Worm (Caenorhabditis elegans) whole organism, young adult: Measurements from ENCODE around the gene sra-28.

Experiments
- B0336.3 ChIP-seq: fragments of 200-800 bp; sonication (Bioruptor generic); IDR thresholded peaks from 2 replicates; pipeline ENCODE4 v1.3.6; 2022; ENCODE audit warnings: missing genetic modification characterization, missing compliant biosample characterization
- dpl-1 ChIP-seq: fragments of 150-350 bp; optimal IDR thresholded peaks from 2 replicates; lab custom pipeline; 2014; ENCODE audit warnings: missing biosample characterization, missing genetic modification reagents, missing genetic modification characterization
- efl-1 ChIP-seq: fragments of 150-350 bp; optimal IDR thresholded peaks from 2 replicates; lab custom pipeline; 2014; ENCODE audit warnings: missing biosample characterization, missing genetic modification reagents, missing genetic modification characterization
- gei-17 ChIP-seq: fragments of 200-800 bp; sonication (Bioruptor generic); optimal IDR thresholded peaks from 2 replicates; lab custom pipeline; 2018; ENCODE audit warnings: mild to moderate bottlenecking, missing genetic modification characterization, missing compliant biosample characterization
- hsf-1 ChIP-seq: fragments of 200-800 bp; sonication (Bioruptor generic); IDR thresholded peaks from 2 replicates; pipeline ENCODE4 v1.3.6; 2022; ENCODE audit warnings: missing genetic modification reagents, missing genetic modification characterization, missing compliant biosample characterization
- pha-4 ChIP-seq: fragments of 150-350 bp; sonication (generic microtip); optimal IDR thresholded peaks from 2 replicates; lab custom pipeline; 2014; ENCODE audit warnings: missing biosample characterization, missing genetic modification reagents, missing genetic modification characterization
- sdz-38 ChIP-seq: sonication (generic microtip); optimal IDR thresholded peaks from 2 replicates; lab custom pipeline; 2016; ENCODE audit warnings: missing genotype, missing genetic modification characterization, missing compliant biosample characterization
- tbp1 ChIP-seq: fragments of 200-800 bp; sonication (Bioruptor generic); optimal IDR thresholded peaks from 2 replicates; lab custom pipeline; 2018; ENCODE audit warnings: mild to moderate bottlenecking, missing genetic modification characterization, missing compliant biosample characterization
- ztf-26 ChIP-seq: sonication (generic microtip); optimal IDR thresholded peaks from 2 replicates; lab custom pipeline; 2017; ENCODE audit warnings: missing genetic modification characterization, missing compliant biosample characterization

DNA sequence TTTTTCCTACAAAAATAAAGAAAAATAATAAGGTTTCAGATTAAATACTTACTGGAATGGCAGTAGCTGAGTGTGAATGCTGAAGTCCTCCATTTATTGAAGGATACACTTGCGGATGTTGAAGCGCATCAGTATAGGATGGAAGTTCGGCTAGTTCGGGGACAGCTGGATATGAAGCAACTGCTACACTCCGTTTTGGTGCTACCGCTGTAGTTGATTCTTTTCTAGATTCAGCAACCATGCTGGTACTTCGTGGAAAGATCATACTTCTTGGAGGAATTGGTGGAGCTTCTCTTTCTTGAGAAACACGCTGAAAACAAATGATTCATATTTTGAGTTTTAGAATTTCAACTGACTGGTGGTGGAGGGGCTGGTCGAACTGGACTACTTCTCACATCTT lies 35.0 kb upstream of the sra-28 start:
- no peak for TF ChIP-seq ztf-26
- TF ChIP-seq dpl-1 = no peak
- TF ChIP-seq sdz-38 (tag; lab: Kevin White, UChicago) = no peak
- no peak for TF ChIP-seq pha-4 (tag; lab: Kevin White, UChicago)
- no peak for TF ChIP-seq efl-1
- TF ChIP-seq B0336.3 = no peak
- TF ChIP-seq tbp1 (GFP tag; lab: Kevin White, UChicago) = no peak
- TF ChIP-seq gei-17 (GFP tag; lab: Kevin White, UChicago) = no peak
- no peak for TF ChIP-seq hsf-1 (GFP tag; lab: Robert Waterston, UW)
